Worm (Caenorhabditis elegans): ENCODE results near the gene Y53F4B.36.

DNA sequence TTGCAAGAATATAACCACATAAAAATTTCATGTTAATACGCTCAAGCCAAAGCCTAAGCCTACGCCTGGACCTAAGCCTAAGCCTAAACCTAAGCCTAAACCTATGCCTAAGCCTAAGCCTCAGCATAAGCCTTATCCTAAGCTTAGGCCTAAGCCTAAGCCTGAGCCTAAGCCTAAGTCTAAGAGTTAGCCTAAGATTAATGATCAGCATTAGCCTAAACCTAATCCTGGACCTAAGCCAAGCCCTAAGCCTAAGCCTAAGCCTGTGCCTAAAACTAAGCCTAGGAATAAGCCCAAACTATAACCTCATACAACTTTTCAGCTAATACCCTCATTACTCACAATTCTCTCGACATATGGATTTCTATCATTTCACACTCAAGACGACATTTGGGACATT is 17.4 kb upstream of the Y53F4B.36 start:
- TF ChIP-seq unc-62 (GFP tag; optimal IDR thresholded peaks at IDR 0.05), result no peak
- no peak for TF ChIP-seq pqm-1 (tag; optimal IDR thresholded peaks at IDR 0.05)
- TF ChIP-seq egl-27 (tag; optimal IDR thresholded peaks at IDR 0.05), result no peak
- no peak for TF ChIP-seq fos-1 (tag; optimal IDR thresholded peaks at IDR 0.05)
- no peak for TF ChIP-seq jun-1 (tag; optimal IDR thresholded peaks at IDR 0.05)
- TF ChIP-seq elt-2 (tag; optimal IDR thresholded peaks at IDR 0.05), result no peak
